Fruit fly (Drosophila melanogaster) whole organism, embryonic: ENCODE measurements around the gene CG32032.

Source experiments
- Antp ChIP-seq: fragments of 200-800 bp; sonication (Bioruptor generic); optimal IDR thresholded peaks from 3 replicates; lab custom pipeline; 2016; ENCODE audit warnings: missing biosample characterization, missing genetic modification characterization
- Awh ChIP-seq: fragments of 200-800 bp; sonication (Bioruptor generic); IDR thresholded peaks from 2 replicates; pipeline ENCODE4, ENCODE4 v1.3.6; 2022; ENCODE audit warnings: missing biosample characterization, missing genetic modification characterization
- Bdp1 ChIP-seq: fragments of 200-800 bp; sonication (Bioruptor generic); optimal IDR thresholded peaks from 3 replicates; lab custom pipeline; 2016; ENCODE audit warnings: missing biosample characterization, missing genetic modification characterization
- CG10462 ChIP-seq: fragments of 200-800 bp; sonication (Bioruptor generic); optimal IDR thresholded peaks from 2 replicates; lab custom pipeline; 2016; ENCODE audit warnings: missing biosample characterization, missing genetic modification characterization
- CG13894 ChIP-seq: fragments of 200-800 bp; sonication (Bioruptor generic); optimal IDR thresholded peaks from 3 replicates; lab custom pipeline; 2018; ENCODE audit warnings: missing biosample characterization, mild to moderate bottlenecking, missing genetic modification characterization, moderate library complexity
- CG16779 ChIP-seq: fragments of 200-800 bp; sonication (Bioruptor generic); IDR thresholded peaks from 2 replicates; pipeline ENCODE4 v1.3.6; 2022; ENCODE audit warnings: missing biosample characterization, missing genetic modification characterization
- CG17829 ChIP-seq: fragments of 200-800 bp; optimal IDR thresholded peaks from 2 replicates; lab custom pipeline; 2019; ENCODE audit warnings: missing biosample characterization, mild to moderate bottlenecking, missing genetic modification characterization, moderate library complexity
- CG2889 ChIP-seq: fragments of 200-800 bp; sonication (Bioruptor generic); IDR thresholded peaks from 3 replicates; pipeline ENCODE4 v1.3.6; 2022; ENCODE audit warnings: missing biosample characterization, missing genetic modification characterization
- CG4730 ChIP-seq: fragments of 200-800 bp; sonication (Bioruptor generic); IDR thresholded peaks from 2 replicates; pipeline ENCODE4 v1.3.6; 2022; ENCODE audit warnings: missing biosample characterization, missing genetic modification characterization
- CG6175 ChIP-seq: fragments of 200-800 bp; sonication (Bioruptor generic); IDR thresholded peaks from 3 replicates; pipeline ENCODE4 v1.3.6; 2022; ENCODE audit warnings: missing biosample characterization, missing genetic modification characterization
- CG6813 ChIP-seq: fragments of 200-800 bp; sonication (Bioruptor generic); optimal IDR thresholded peaks from 2 replicates; lab custom pipeline; 2017; ENCODE audit warnings: missing biosample characterization, missing genetic modification characterization, mild to moderate bottlenecking, moderate library complexity, missing genetic modification reagents
- CG7556 ChIP-seq: fragments of 200-800 bp; sonication (Bioruptor generic); optimal IDR thresholded peaks from 2 replicates; lab custom pipeline; 2017; ENCODE audit warnings: missing biosample characterization, mild to moderate bottlenecking, missing genetic modification characterization
- CG8924 ChIP-seq: fragments of 200-800 bp; optimal IDR thresholded peaks from 3 replicates; lab custom pipeline; 2019; ENCODE audit warnings: missing biosample characterization, mild to moderate bottlenecking, missing genetic modification characterization, moderate library complexity
- CG9437 ChIP-seq: fragments of 200-800 bp; sonication (Bioruptor generic); optimal IDR thresholded peaks from 2 replicates; lab custom pipeline; 2018; ENCODE audit warnings: missing biosample characterization, mild to moderate bottlenecking, missing genetic modification characterization
- D ChIP-seq, 2 experiments: fragments of 200-800 bp in 1 of 2; fragments of >200 bp in 1 of 2; sonication (Bioruptor generic) in 1 of 2; optimal IDR thresholded peaks; 2 replicates in 1 of 2; 3 replicates in 1 of 2; lab custom pipeline; 2017; ENCODE audit warnings: mild to moderate bottlenecking in 1 of 2, missing biosample characterization in 1 of 2, missing genetic modification characterization in 1 of 2, missing genetic modification reagents in 1 of 2
- E2f1 ChIP-seq: fragments of 200-800 bp; sonication (Bioruptor generic); IDR thresholded peaks from 2 replicates; pipeline ENCODE4 v1.3.6; 2022; ENCODE audit warnings: missing biosample characterization, missing genetic modification characterization
- Elba2 ChIP-seq: fragments of 200-800 bp; sonication (Bioruptor generic); optimal IDR thresholded peaks from 3 replicates; lab custom pipeline; 2016; ENCODE audit warnings: missing biosample characterization, missing genetic modification characterization
- Fer3 ChIP-seq: fragments of 200-800 bp; sonication (Bioruptor generic); optimal IDR thresholded peaks from 2 replicates; lab custom pipeline; 2018; ENCODE audit warnings: missing biosample characterization, mild to moderate bottlenecking, missing genetic modification characterization, moderate library complexity
- HmgZ ChIP-seq: fragments of 200-800 bp; sonication (Bioruptor generic); optimal IDR thresholded peaks from 2 replicates; lab custom pipeline; 2018; ENCODE audit warnings: missing biosample characterization, mild to moderate bottlenecking, missing genetic modification characterization
- Hr39 ChIP-seq: fragments of >200 bp; optimal IDR thresholded peaks from 2 replicates; lab custom pipeline; 2017
- Hr78 ChIP-seq, 2 experiments: fragments of 200-800 bp in 1 of 2; fragments of >200 bp in 1 of 2; sonication (Bioruptor generic) in 1 of 2; optimal IDR thresholded peaks; 2 replicates each; lab custom pipeline; 2017 to 2019; ENCODE audit warnings: missing biosample characterization in 2 of 2, missing genetic modification characterization in 2 of 2, mild to moderate bottlenecking in 1 of 2, moderate library complexity in 1 of 2
- Jarid2 ChIP-seq: fragments of 200-800 bp; sonication (Bioruptor generic); optimal IDR thresholded peaks from 3 replicates; lab custom pipeline; 2017; ENCODE audit warnings: mild to moderate bottlenecking, missing biosample characterization, missing genetic modification reagents, missing genetic modification characterization
- Med ChIP-seq: fragments of 200-800 bp; sonication (Bioruptor generic); peaks from one replicate; lab custom pipeline; 2016; ENCODE audit warnings: missing biosample characterization, missing genetic modification characterization, mild to moderate bottlenecking, inconsistent platforms, moderate library complexity
- NFAT ChIP-seq: fragments of 200-800 bp; sonication (Bioruptor generic); IDR thresholded peaks from 2 replicates; pipeline ENCODE4 v1.3.6; 2022; ENCODE audit warnings: missing biosample characterization, missing genetic modification characterization
- Poxn ChIP-seq: fragments of 200-800 bp; sonication (Bioruptor generic); IDR thresholded peaks from 2 replicates; pipeline ENCODE4 v1.3.6; 2022; ENCODE audit warnings: missing biosample characterization, missing genetic modification characterization
- Ssrp ChIP-seq: fragments of 200-800 bp; sonication (Bioruptor generic); optimal IDR thresholded peaks from 2 replicates; lab custom pipeline; 2018; ENCODE audit warnings: missing biosample characterization, mild to moderate bottlenecking, missing genetic modification characterization, moderate library complexity
- abd-A ChIP-seq: fragments of 200-800 bp; sonication (Bioruptor generic); optimal IDR thresholded peaks from 3 replicates; lab custom pipeline; 2019; ENCODE audit warnings: missing biosample characterization, mild to moderate bottlenecking, missing genetic modification characterization, moderate library complexity
- bsh ChIP-seq, 2 experiments: fragments of 200-800 bp; sonication (Bioruptor generic); optimal IDR thresholded peaks; 2 replicates each; lab custom pipeline; 2017 to 2018; ENCODE audit warnings: mild to moderate bottlenecking in 2 of 2, missing biosample characterization in 2 of 2, missing genetic modification characterization in 2 of 2, moderate library complexity in 1 of 2
- cg ChIP-seq: fragments of 200-800 bp; sonication (Bioruptor generic); optimal IDR thresholded peaks from 3 replicates; lab custom pipeline; 2019; ENCODE audit warnings: missing biosample characterization, mild to moderate bottlenecking, missing genetic modification characterization, moderate library complexity
- chinmo ChIP-seq: fragments of 200-800 bp; sonication (Bioruptor generic); IDR thresholded peaks from 4 replicates; pipeline ENCODE4 v1.3.6; 2022; ENCODE audit warnings: missing biosample characterization, missing genetic modification characterization; ENCODE audit not compliant: partially characterized antibody
- ftz-f1 ChIP-seq: fragments of 200-800 bp; sonication (Bioruptor generic); optimal IDR thresholded peaks from 2 replicates; lab custom pipeline; 2016; ENCODE audit warnings: missing biosample characterization, missing genetic modification characterization
- lab ChIP-seq: fragments of 200-800 bp; sonication (Bioruptor generic); optimal IDR thresholded peaks from 3 replicates; lab custom pipeline; 2017; ENCODE audit warnings: missing biosample characterization, missing genetic modification characterization, mild to moderate bottlenecking, moderate library complexity, missing genetic modification reagents
- nau ChIP-seq: fragments of 200-800 bp; sonication (Bioruptor generic); optimal IDR thresholded peaks from 3 replicates; lab custom pipeline; 2017; ENCODE audit warnings: missing biosample characterization, mild to moderate bottlenecking, missing genetic modification characterization, missing genetic modification reagents
- peb ChIP-seq: fragments of 200-800 bp; sonication (Bioruptor generic); IDR thresholded peaks from 2 replicates; pipeline ENCODE4 v1.3.6; 2022; ENCODE audit warnings: missing biosample characterization, missing genetic modification characterization
- sd ChIP-seq: fragments of 200-800 bp; sonication (Bioruptor generic); optimal IDR thresholded peaks from 3 replicates; lab custom pipeline; 2018; ENCODE audit warnings: missing biosample characterization, mild to moderate bottlenecking, missing genetic modification characterization, moderate library complexity
- sens ChIP-seq: fragments of 200-800 bp; sonication (Bioruptor generic); peaks from one replicate; lab custom pipeline; 2016; ENCODE audit warnings: missing biosample characterization, missing genetic modification characterization
- shn ChIP-seq: fragments of 200-800 bp; sonication (Bioruptor generic); optimal IDR thresholded peaks from 3 replicates; lab custom pipeline; 2016; ENCODE audit warnings: missing biosample characterization, missing genetic modification characterization
- toy ChIP-seq: fragments of 200-800 bp; sonication (Bioruptor generic); IDR thresholded peaks from 2 replicates; pipeline ENCODE4 v1.3.6; 2022; ENCODE audit warnings: missing biosample characterization, missing genetic modification characterization
- tup ChIP-seq: fragments of 200-800 bp; sonication (Bioruptor generic); optimal IDR thresholded peaks from 2 replicates; lab custom pipeline; 2016; ENCODE audit warnings: missing biosample characterization, mild to moderate bottlenecking, missing genetic modification characterization, moderate library complexity
- zen2 ChIP-seq: fragments of 200-800 bp; sonication (Bioruptor generic); IDR thresholded peaks from 3 replicates; pipeline ENCODE4 v1.3.6; 2022; ENCODE audit warnings: missing biosample characterization, missing genetic modification characterization; ENCODE audit not compliant: partially characterized antibody
- zfh2 ChIP-seq: fragments of 200-800 bp; sonication (Bioruptor generic); optimal IDR thresholded peaks from 2 replicates; lab custom pipeline; 2016; ENCODE audit warnings: missing biosample characterization, missing genetic modification characterization

CG32032 gene

DNA sequence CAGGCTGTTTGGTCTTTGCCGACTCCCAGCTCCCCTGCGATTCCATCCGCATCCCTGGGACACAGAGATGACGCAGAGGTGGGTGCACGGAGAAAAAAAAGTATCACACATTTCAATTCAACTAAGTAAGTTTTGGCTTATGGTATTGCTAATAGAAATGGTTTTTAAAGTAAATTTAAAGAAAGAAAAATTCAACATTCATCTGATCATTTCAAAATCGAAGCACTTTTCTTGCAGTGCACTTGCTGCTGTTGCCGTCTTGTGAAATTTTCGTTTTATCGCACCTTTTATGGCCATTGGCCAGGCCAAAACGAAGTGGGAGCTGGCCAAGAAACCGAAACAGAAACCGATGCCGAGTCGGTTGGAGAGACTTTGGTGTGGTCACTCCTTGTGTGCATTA lies 47.5 kb upstream of the CG32032 start (continued):
- TF ChIP-seq CG2889 (GFP tag; lab: Robert Waterston, UW), result 0 out of 3 replicates have a peak, but pooled peaks have one; percentile 49
- peak; percentile 31 for TF ChIP-seq Ssrp
- 0 out of 3 replicates have a peak, but pooled peaks have one; percentile 12 for TF ChIP-seq CG6175 (GFP tag; lab: Robert Waterston, UW)
- TF ChIP-seq Poxn (GFP tag; lab: Robert Waterston, UW), result no peak
- TF ChIP-seq Hr39 (lab: Kevin White, UChicago), result no peak
- peak; percentile 64 for TF ChIP-seq lab (GFP tag; lab: Kevin White, UChicago)
- peak; percentile 35 for TF ChIP-seq zfh2 (GFP tag; lab: Kevin White, UChicago)
- peak; percentile 40 for TF ChIP-seq shn
- peak; percentile 19 for TF ChIP-seq Jarid2 (GFP tag; lab: Kevin White, UChicago)
- peak; percentile 44 for TF ChIP-seq CG6813 (GFP tag; lab: Kevin White, UChicago)
- TF ChIP-seq CG7556 (GFP tag; lab: Kevin White, UChicago), result peak; percentile 50
- TF ChIP-seq CG8924, result peak; percentile 39

dm6 chr3L:9046274-9046673 lies 46.6 kb upstream of the CG32032 start:
- no peak for TF ChIP-seq Fer3 (tag; lab: Kevin White, UChicago)
- TF ChIP-seq HmgZ (tag; lab: Kevin White, UChicago), result no peak
- no peak for TF ChIP-seq Elba2 (GFP tag; lab: Kevin White, UChicago)
- no peak for TF ChIP-seq CG4730 (GFP tag; lab: Robert Waterston, UW)
- no peak for TF ChIP-seq Hr78 (GFP tag; optimal IDR thresholded peaks at IDR 0.05; lab: Kevin White, UChicago)
- peak; percentile 1 for TF ChIP-seq sens (GFP tag; lab: Kevin White, UChicago)
- TF ChIP-seq NFAT (GFP tag; lab: Robert Waterston, UW), result no peak
- TF ChIP-seq bsh (GFP tag; optimal IDR thresholded peaks at IDR 0.05; lab: Kevin White, UChicago), result no peak
- no peak for TF ChIP-seq cg (GFP tag; lab: Kevin White, UChicago)
- TF ChIP-seq CG13894 (tag; lab: Kevin White, UChicago), result peak; percentile 20
- no peak for TF ChIP-seq D (optimal IDR thresholded peaks at IDR 0.05; lab: Kevin White, UChicago)
- no peak for TF ChIP-seq D (GFP tag; optimal IDR thresholded peaks at IDR 0.05; lab: Kevin White, UChicago)
- peak; percentile 34; the same call in 1 of the 2 replicates for TF ChIP-seq Awh (GFP tag; lab: Robert Waterston, UW)
- TF ChIP-seq chinmo (GFP tag; lab: Robert Waterston, UW), result peak; percentile 82; the same call in 2 of the 4 replicates
- TF ChIP-seq toy (GFP tag; lab: Robert Waterston, UW), result no peak
- TF ChIP-seq nau (GFP tag; lab: Kevin White, UChicago), result no peak
- TF ChIP-seq zen2 (GFP tag; lab: Robert Waterston, UW), result no peak
- no peak for TF ChIP-seq E2f1 (GFP tag; lab: Robert Waterston, UW)
- no peak for TF ChIP-seq Bdp1 (GFP tag; lab: Kevin White, UChicago)
- no peak for TF ChIP-seq CG16779 (GFP tag; lab: Robert Waterston, UW)
- TF ChIP-seq sd, result peak; percentile 32
- no peak for TF ChIP-seq Med (GFP tag; lab: Kevin White, UChicago)
- peak; percentile 91 for TF ChIP-seq abd-A (tag; lab: Kevin White, UChicago)
- TF ChIP-seq ftz-f1 (GFP tag; lab: Kevin White, UChicago), result no peak
- TF ChIP-seq Antp (GFP tag; lab: Kevin White, UChicago), result no peak
- no peak for TF ChIP-seq peb (GFP tag; lab: Robert Waterston, UW)
- no peak for TF ChIP-seq CG17829
- TF ChIP-seq tup (GFP tag; lab: Kevin White, UChicago), result no peak
- no peak for TF ChIP-seq CG10462
- TF ChIP-seq CG9437 (GFP tag; lab: Kevin White, UChicago), result no peak
